Worm (Caenorhabditis elegans) whole organism, late embryonic: ENCODE results near the gene ZK218.5.

Experiments
- C08G9.2 ChIP-seq: sonication (generic microtip); optimal IDR thresholded peaks from 2 replicates; lab custom pipeline; 2016; ENCODE audit warnings: mild to moderate bottlenecking, missing genetic modification characterization, moderate library complexity, missing compliant biosample characterization
- T23F11.4 ChIP-seq: fragments of 200-800 bp; sonication (Bioruptor generic); optimal IDR thresholded peaks from 2 replicates; lab custom pipeline; 2018; ENCODE audit warnings: mild to moderate bottlenecking, missing genetic modification characterization, missing compliant biosample characterization
- ahr-1 ChIP-seq: sonication (generic microtip); optimal IDR thresholded peaks from 2 replicates; lab custom pipeline; 2016; ENCODE audit warnings: missing genetic modification characterization, missing compliant biosample characterization
- ceh-18 ChIP-seq: sonication (generic microtip); optimal IDR thresholded peaks from 2 replicates; lab custom pipeline; 2016; ENCODE audit warnings: missing genetic modification characterization, missing compliant biosample characterization
- ceh-19 ChIP-seq: fragments of 200-800 bp; sonication (Bioruptor generic); optimal IDR thresholded peaks from 2 replicates; lab custom pipeline; 2018; ENCODE audit warnings: mild to moderate bottlenecking, missing genetic modification characterization, missing compliant biosample characterization
- ceh-2 ChIP-seq: sonication (generic microtip); optimal IDR thresholded peaks from 2 replicates; lab custom pipeline; 2016; ENCODE audit warnings: missing genotype, missing genetic modification characterization, missing compliant biosample characterization
- ceh-22 ChIP-seq: sonication (generic microtip); optimal IDR thresholded peaks from 2 replicates; lab custom pipeline; 2017; ENCODE audit warnings: missing biosample characterization, missing genetic modification characterization
- ceh-24 ChIP-seq: sonication (generic microtip); optimal IDR thresholded peaks from 2 replicates; lab custom pipeline; 2016; ENCODE audit warnings: mild to moderate bottlenecking, missing genetic modification characterization, missing compliant biosample characterization
- ceh-34 ChIP-seq: sonication (generic microtip); optimal IDR thresholded peaks from 2 replicates; lab custom pipeline; 2016; ENCODE audit warnings: mild to moderate bottlenecking, missing genetic modification characterization, missing compliant biosample characterization
- ceh-45 ChIP-seq: fragments of 200-800 bp; sonication (Bioruptor generic); IDR thresholded peaks from 2 replicates; pipeline ENCODE4 v1.3.6; 2022; ENCODE audit warnings: missing genetic modification reagents, missing genetic modification characterization, missing compliant biosample characterization
- ceh-6 ChIP-seq: fragments of 200-800 bp; sonication (Bioruptor generic); optimal IDR thresholded peaks from 2 replicates; lab custom pipeline; 2018; ENCODE audit warnings: mild to moderate bottlenecking, missing genetic modification characterization, missing compliant biosample characterization
- ceh-9 ChIP-seq: sonication (generic microtip); optimal IDR thresholded peaks from 2 replicates; lab custom pipeline; 2016; ENCODE audit warnings: mild to moderate bottlenecking, missing genetic modification characterization, inconsistent platforms, missing compliant biosample characterization
- elt-2 ChIP-seq: sonication (generic microtip); optimal IDR thresholded peaks from 2 replicates; lab custom pipeline; 2016; ENCODE audit warnings: missing genetic modification reagents, missing genetic modification characterization, missing compliant biosample characterization
- fkh-10 ChIP-seq: fragments of 150-350 bp; optimal IDR thresholded peaks from 2 replicates; lab custom pipeline; 2014; ENCODE audit warnings: missing biosample characterization, missing genetic modification reagents, missing genetic modification characterization
- gmeb-2 ChIP-seq: sonication (generic microtip); optimal IDR thresholded peaks from 2 replicates; lab custom pipeline; 2016; ENCODE audit warnings: missing genetic modification characterization, inconsistent platforms, missing compliant biosample characterization
- hlh-30 ChIP-seq: sonication (generic microtip); optimal IDR thresholded peaks from 2 replicates; lab custom pipeline; 2017; ENCODE audit warnings: antibody characterized with exemption, missing genetic modification characterization, missing compliant biosample characterization; ENCODE audit not compliant: insufficient read depth
- hlh-6 ChIP-seq: sonication (generic microtip); optimal IDR thresholded peaks from 2 replicates; lab custom pipeline; 2016; ENCODE audit warnings: missing genotype, missing genetic modification characterization, missing compliant biosample characterization
- hlh-8 ChIP-seq: sonication (generic microtip); optimal IDR thresholded peaks from 2 replicates; lab custom pipeline; 2016; ENCODE audit warnings: missing genotype, missing genetic modification characterization, missing compliant biosample characterization
- lin-11 ChIP-seq: fragments of 200-800 bp; sonication (Bioruptor generic); optimal IDR thresholded peaks from 2 replicates; lab custom pipeline; 2018; ENCODE audit warnings: mild to moderate bottlenecking, missing genetic modification characterization, missing compliant biosample characterization
- nhr-11 ChIP-seq: fragments of 150-350 bp; optimal IDR thresholded peaks from 2 replicates; lab custom pipeline; 2014; ENCODE audit warnings: missing biosample characterization, missing genetic modification characterization
- nhr-232 ChIP-seq: sonication (generic microtip); optimal IDR thresholded peaks from 2 replicates; lab custom pipeline; 2016; ENCODE audit warnings: missing genetic modification characterization, missing compliant biosample characterization
- npax-4 ChIP-seq: sonication (generic microtip); optimal IDR thresholded peaks from 2 replicates; lab custom pipeline; 2016; ENCODE audit warnings: missing genetic modification characterization, missing compliant biosample characterization
- odd-2 ChIP-seq: sonication (generic microtip); optimal IDR thresholded peaks from 2 replicates; lab custom pipeline; 2017; ENCODE audit warnings: antibody characterized with exemption, mild to moderate bottlenecking, missing genetic modification characterization, missing compliant biosample characterization
- pag-3 ChIP-seq: sonication (generic microtip); optimal IDR thresholded peaks from 2 replicates; lab custom pipeline; 2016; ENCODE audit warnings: missing compliant biosample characterization, missing genetic modification characterization, borderline replicate concordance
- pat-9 ChIP-seq: fragments of 200-800 bp; sonication (Bioruptor generic); optimal IDR thresholded peaks from 2 replicates; lab custom pipeline; 2018; ENCODE audit warnings: mild to moderate bottlenecking, missing genetic modification characterization, moderate library complexity, missing compliant biosample characterization
- pros-1 ChIP-seq: fragments of 150-350 bp; optimal IDR thresholded peaks from 2 replicates; lab custom pipeline; 2014; ENCODE audit warnings: missing biosample characterization, missing genetic modification reagents, missing genetic modification characterization
- ref-2 ChIP-seq: sonication (generic microtip); optimal IDR thresholded peaks from 2 replicates; lab custom pipeline; 2016; ENCODE audit warnings: missing genetic modification characterization, missing compliant biosample characterization
- tbx-7 ChIP-seq: sonication (generic microtip); optimal IDR thresholded peaks from 2 replicates; lab custom pipeline; 2016; ENCODE audit warnings: missing genotype, missing genetic modification characterization, missing compliant biosample characterization
- unc-3 ChIP-seq, 2 experiments: fragments of 200-800 bp in 1 of 2; sonication (Bioruptor generic) in 1 of 2; sonication (generic microtip) in 1 of 2; conservative IDR thresholded peaks in 1 of 2; optimal IDR thresholded peaks in 1 of 2; 2 replicates each; pipeline versions ENCODE4 v1.3.6 to Lab custom; 2016 to 2022; ENCODE audit warnings: missing compliant biosample characterization in 2 of 2, missing genetic modification characterization in 2 of 2, missing genetic modification reagents in 1 of 2
- zip-5 ChIP-seq: sonication (generic microtip); optimal IDR thresholded peaks from 2 replicates; lab custom pipeline; 2016; ENCODE audit warnings: missing genetic modification characterization, missing compliant biosample characterization
- ztf-16 ChIP-seq: sonication (generic microtip); optimal IDR thresholded peaks from 2 replicates; lab custom pipeline; 2017; ENCODE audit warnings: missing genetic modification characterization, missing compliant biosample characterization

The ZK218.5 gene

ce11 chrV:17077889-17078288 is 23.0 kb upstream of the ZK218.5 start, which contains the start of gene T05E12.3:
TSS of gene T05E12.3 (minus strand) at chrV:17077989.
- no peak for TF ChIP-seq C08G9.2
- no peak for TF ChIP-seq ztf-16 (tag; lab: Kevin White, UChicago)
- TF ChIP-seq fkh-10 (GFP tag; lab: Kevin White, UChicago): no peak
- no peak for TF ChIP-seq ceh-9 (tag; lab: Kevin White, UChicago)
- no peak for TF ChIP-seq hlh-30 (tag; lab: Kevin White, UChicago)
- no peak for TF ChIP-seq gmeb-2 (tag; lab: Kevin White, UChicago)
- TF ChIP-seq ceh-24 (tag; lab: Kevin White, UChicago): no peak
- TF ChIP-seq odd-2 (tag; lab: Kevin White, UChicago): no peak
- no peak for TF ChIP-seq ref-2 (tag; lab: Kevin White, UChicago)
- no peak for TF ChIP-seq unc-3 (GFP tag; conservative IDR thresholded peaks at IDR 0.05; lab: Robert Waterston, UW)
- no peak for TF ChIP-seq unc-3 (tag; optimal IDR thresholded peaks at IDR 0.05; lab: Kevin White, UChicago)
- TF ChIP-seq zip-5: no peak
- TF ChIP-seq tbx-7 (tag; lab: Kevin White, UChicago): no peak
- TF ChIP-seq ceh-18 (tag; lab: Kevin White, UChicago): no peak
- no peak for TF ChIP-seq ceh-2 (tag; lab: Kevin White, UChicago)
- no peak for TF ChIP-seq ceh-19 (GFP tag; lab: Kevin White, UChicago)
- no peak for TF ChIP-seq npax-4 (tag; lab: Kevin White, UChicago)
- no peak for TF ChIP-seq ahr-1 (tag; lab: Kevin White, UChicago)
- no peak for TF ChIP-seq hlh-6 (tag; lab: Kevin White, UChicago)

ce11 chrV:17079795-17080194 is 21.1 kb upstream of the ZK218.5 start, which contains the start of gene srw-20:
TSS of gene srw-20 (minus strand) at chrV:17079895.
- TF ChIP-seq ref-2 (tag; lab: Kevin White, UChicago) (no peak), odd-2 (tag; lab: Kevin White, UChicago) (no peak), ceh-45 (GFP tag; lab: Robert Waterston, UW) (no peak), nhr-11 (tag; lab: Kevin White, UChicago) (no peak), zip-5 (no peak), T23F11.4 (GFP tag; lab: Kevin White, UChicago) (no peak)

- TF ChIP-seq pag-3: no peak
- no peak for TF ChIP-seq nhr-232
- TF ChIP-seq, all 69 proteins: peak for 0
Observed at ce11 chrV:17082718-17083117, 18.2 kb upstream of the ZK218.5 start, which contains the start of gene T05E12.9. TSS of gene T05E12.9 (minus strand) at chrV:17082818.

ce11 chrV:17089342-17089741 is 11.6 kb upstream of the ZK218.5 start, which contains the start of gene T05E12.6:
TSS of gene T05E12.6 (minus strand) at chrV:17089442.
- no peak for TF ChIP-seq elt-2
- TF ChIP-seq pat-9 (tag; lab: Kevin White, UChicago): no peak
- no peak for TF ChIP-seq fkh-10 (GFP tag; lab: Kevin White, UChicago)
- no peak for TF ChIP-seq ceh-22 (tag; lab: Kevin White, UChicago)
- TF ChIP-seq hlh-30 (tag; lab: Kevin White, UChicago): no peak
- TF ChIP-seq ceh-24 (tag; lab: Kevin White, UChicago): no peak

- TF ChIP-seq ztf-16 (tag; lab: Kevin White, UChicago) (no peak), lin-11 (tag; lab: Kevin White, UChicago) (no peak), pag-3 (no peak), ceh-34 (tag; lab: Kevin White, UChicago) (no peak), pros-1 (tag; lab: Kevin White, UChicago) (no peak), elt-2 (no peak), fkh-10 (GFP tag; lab: Kevin White, UChicago) (no peak), npax-4 (tag; lab: Kevin White, UChicago) (no peak)
Observed at ce11 chrV:17089931-17090429, 10.9 kb upstream of the ZK218.5 start, which contains the start of gene srh-237. TSS of gene srh-237 (plus strand) at chrV:17090379.

- no peak for TF ChIP-seq lin-11 (tag; lab: Kevin White, UChicago)
- no peak for TF ChIP-seq C08G9.2
- TF ChIP-seq ceh-6 (GFP tag; lab: Kevin White, UChicago): no peak
- TF ChIP-seq hlh-8: no peak
- TF ChIP-seq, all 69 proteins: peak for 0
Observed at ce11 chrV:17092262-17092661, 8.7 kb upstream of the ZK218.5 start, which contains the start of gene ZK218.1. TSS of gene ZK218.1 (plus strand) at chrV:17092562.
